Worm (Caenorhabditis elegans) whole organism, early embryonic: ENCODE data around the gene str-153.

Experiments
- B0310.2 ChIP-seq: sonication (generic microtip); optimal IDR thresholded peaks from 2 replicates; lab custom pipeline; 2016; ENCODE audit warnings: mild to moderate bottlenecking, missing genetic modification characterization, missing compliant biosample characterization
- F13C5.2 ChIP-seq: sonication (generic microtip); optimal IDR thresholded peaks from 2 replicates; lab custom pipeline; 2017; ENCODE audit warnings: mild to moderate bottlenecking, missing genetic modification characterization, inconsistent platforms, missing compliant biosample characterization
- aly-1 ChIP-seq: sonication (generic microtip); optimal IDR thresholded peaks from 2 replicates; lab custom pipeline; 2016; ENCODE audit warnings: missing genetic modification characterization, missing compliant biosample characterization
- ama-1 ChIP-seq: fragments of 150-350 bp; optimal IDR thresholded peaks from 2 replicates; lab custom pipeline; 2014
- ets-7 ChIP-seq: sonication (generic microtip); optimal IDR thresholded peaks from 2 replicates; lab custom pipeline; 2016; ENCODE audit warnings: missing genotype, missing genetic modification characterization, missing compliant biosample characterization
- flt-1 ChIP-seq: fragments of 200-800 bp; sonication (Bioruptor generic); IDR thresholded peaks from 2 replicates; pipeline ENCODE4 v1.3.6; 2022; ENCODE audit warnings: missing genetic modification characterization, missing compliant biosample characterization
- hmbx-1 ChIP-seq: sonication (generic microtip); optimal IDR thresholded peaks from 2 replicates; lab custom pipeline; 2016; ENCODE audit warnings: mild to moderate bottlenecking, missing genetic modification characterization, missing compliant biosample characterization
- hmg-4 ChIP-seq: fragments of 200-800 bp; sonication (Bioruptor generic); optimal IDR thresholded peaks from 2 replicates; lab custom pipeline; 2018; ENCODE audit warnings: mild to moderate bottlenecking, missing genetic modification characterization, missing compliant biosample characterization
- hnd-1 ChIP-seq: sonication (generic microtip); optimal IDR thresholded peaks from 2 replicates; lab custom pipeline; 2016; ENCODE audit warnings: missing genetic modification characterization, missing compliant biosample characterization
- scrt-1 ChIP-seq: fragments of 200-800 bp; sonication (Bioruptor generic); IDR thresholded peaks from 2 replicates; pipeline ENCODE4 v1.3.6; 2022; ENCODE audit warnings: missing genetic modification characterization, missing compliant biosample characterization
- sea-1 ChIP-seq: fragments of 200-800 bp; sonication (Bioruptor generic); conservative IDR thresholded peaks from 2 replicates; pipeline ENCODE4 v1.3.6; 2022; ENCODE audit warnings: missing genetic modification characterization, missing compliant biosample characterization
- tbx-37 ChIP-seq: fragments of 200-800 bp; sonication (Bioruptor generic); conservative IDR thresholded peaks from 2 replicates; pipeline ENCODE4 v1.3.6; 2022; ENCODE audit warnings: missing genetic modification reagents, missing genetic modification characterization, missing compliant biosample characterization

ce11 chrIV:4982477-4982876 lies 48.3 kb downstream of the str-153 start, which contains the start of gene E03H12.4:
- TF ChIP-seq ama-1 (lab: Kevin White, UChicago), result no peak
- TF ChIP-seq F13C5.2 (tag; lab: Kevin White, UChicago), result no peak
- TF ChIP-seq hmg-4 (GFP tag; lab: Kevin White, UChicago), result no peak
- TF ChIP-seq aly-1 (tag; lab: Kevin White, UChicago), result no peak
- TF ChIP-seq hnd-1 (tag; lab: Kevin White, UChicago), result no peak
- no peak for TF ChIP-seq flt-1 (GFP tag; lab: Robert Waterston, UW)
- no peak for TF ChIP-seq ets-7 (tag; lab: Kevin White, UChicago)
- TF ChIP-seq scrt-1, result no peak
- no peak for TF ChIP-seq B0310.2
- TF ChIP-seq tbx-37 (GFP tag; lab: Robert Waterston, UW), result no peak
- TF ChIP-seq sea-1 (GFP tag; lab: Robert Waterston, UW), result no peak
- TF ChIP-seq hmbx-1 (tag; lab: Kevin White, UChicago), result no peak
